Fruit fly (Drosophila melanogaster) whole organism, prepupa: ENCODE measurements around the gene Tbc1d22.

ENCODE experiments used
- Blimp-1 ChIP-seq: fragments of 200-800 bp; sonication (Bioruptor generic); optimal IDR thresholded peaks from 3 replicates; lab custom pipeline; 2017; ENCODE audit warnings: missing biosample characterization, missing genetic modification characterization, mild to moderate bottlenecking, moderate library complexity, missing genetic modification reagents
- CG10669 ChIP-seq: fragments of 200-800 bp; sonication (Bioruptor generic); optimal IDR thresholded peaks from 3 replicates; lab custom pipeline; 2018; ENCODE audit warnings: missing biosample characterization, mild to moderate bottlenecking, missing genetic modification characterization, moderate library complexity
- CG11762 ChIP-seq: fragments of 200-800 bp; sonication (Bioruptor generic); optimal IDR thresholded peaks from 3 replicates; lab custom pipeline; 2016; ENCODE audit warnings: missing biosample characterization, missing genetic modification characterization; ENCODE audit not compliant: insufficient read depth
- CG11902 ChIP-seq: fragments of 200-800 bp; sonication (Bioruptor generic); optimal IDR thresholded peaks from 3 replicates; lab custom pipeline; 2016; ENCODE audit warnings: missing biosample characterization, missing genetic modification characterization
- CG15336 ChIP-seq: fragments of 200-800 bp; sonication (Bioruptor generic); IDR thresholded peaks from 2 replicates; pipeline ENCODE4 v1.3.6; 2022; ENCODE audit warnings: missing biosample characterization, missing genetic modification characterization
- CG1621 ChIP-seq: fragments of 200-800 bp; sonication (Bioruptor generic); optimal IDR thresholded peaks from 3 replicates; lab custom pipeline; 2018; ENCODE audit warnings: missing biosample characterization, mild to moderate bottlenecking, missing genetic modification characterization
- CG31627 ChIP-seq: fragments of 200-800 bp; sonication (Bioruptor generic); optimal IDR thresholded peaks from 3 replicates; lab custom pipeline; 2016; ENCODE audit warnings: missing biosample characterization, missing genetic modification characterization
- CG32006 ChIP-seq: fragments of 200-800 bp; sonication (Bioruptor generic); optimal IDR thresholded peaks from 3 replicates; lab custom pipeline; 2017; ENCODE audit warnings: missing biosample characterization, mild to moderate bottlenecking, missing genetic modification characterization
- CG34406 ChIP-seq: fragments of 200-800 bp; sonication (Bioruptor generic); optimal IDR thresholded peaks from 3 replicates; lab custom pipeline; 2016; ENCODE audit warnings: missing biosample characterization, missing genetic modification characterization
- CG4318 ChIP-seq: fragments of 200-800 bp; sonication (Bioruptor generic); optimal IDR thresholded peaks from 3 replicates; lab custom pipeline; 2017; ENCODE audit warnings: missing biosample characterization, mild to moderate bottlenecking, missing genetic modification characterization
- CG6163 ChIP-seq: fragments of 200-800 bp; sonication (Bioruptor generic); IDR thresholded peaks from 3 replicates; pipeline ENCODE4 v1.3.6; 2022; ENCODE audit warnings: missing biosample characterization, missing genetic modification characterization
- CG6276 ChIP-seq: fragments of 200-800 bp; sonication (Bioruptor generic); optimal IDR thresholded peaks from 2 replicates; lab custom pipeline; 2017; ENCODE audit warnings: missing biosample characterization, mild to moderate bottlenecking, missing genetic modification characterization
- CG6792 ChIP-seq: fragments of 200-800 bp; sonication (Bioruptor generic); optimal IDR thresholded peaks from 3 replicates; lab custom pipeline; 2016; ENCODE audit warnings: missing biosample characterization, missing genetic modification characterization
- CG6808 ChIP-seq: fragments of 200-800 bp; sonication (Bioruptor generic); optimal IDR thresholded peaks from 3 replicates; lab custom pipeline; 2017; ENCODE audit warnings: missing biosample characterization, missing genetic modification characterization, mild to moderate bottlenecking, moderate library complexity, missing genetic modification reagents
- CG6854 ChIP-seq: fragments of 200-800 bp; sonication (Bioruptor generic); optimal IDR thresholded peaks from 2 replicates; lab custom pipeline; 2017; ENCODE audit warnings: missing biosample characterization, mild to moderate bottlenecking, missing genetic modification characterization
- CG7368 ChIP-seq: fragments of 200-800 bp; sonication (Bioruptor generic); optimal IDR thresholded peaks from 3 replicates; lab custom pipeline; 2016; ENCODE audit warnings: missing biosample characterization, missing genetic modification characterization
- CG8119 ChIP-seq: fragments of 200-800 bp; sonication (Bioruptor generic); IDR thresholded peaks from 3 replicates; pipeline ENCODE4 v1.3.6; 2022; ENCODE audit warnings: missing biosample characterization, missing genetic modification characterization
- Eip75B ChIP-seq: fragments of 200-800 bp; sonication (Bioruptor generic); optimal IDR thresholded peaks from 3 replicates; lab custom pipeline; 2016; ENCODE audit warnings: missing biosample characterization, missing genetic modification characterization
- Eip78C ChIP-seq: fragments of 200-800 bp; sonication (Bioruptor generic); peaks from one replicate; lab custom pipeline; 2016; ENCODE audit warnings: missing biosample characterization, missing genetic modification characterization
- Eip93F ChIP-seq: fragments of 200-800 bp; sonication (Bioruptor generic); optimal IDR thresholded peaks from 2 replicates; lab custom pipeline; 2016; ENCODE audit warnings: missing biosample characterization, mild to moderate bottlenecking, missing genetic modification characterization
- Ets21C ChIP-seq: fragments of 200-800 bp; sonication (Bioruptor generic); optimal IDR thresholded peaks from 3 replicates; lab custom pipeline; 2016; ENCODE audit warnings: missing biosample characterization, missing genetic modification characterization
- Gug ChIP-seq: fragments of 200-800 bp; sonication (Bioruptor generic); IDR thresholded peaks from 2 replicates; pipeline ENCODE4 v1.3.6; 2022; ENCODE audit warnings: missing biosample characterization, missing genetic modification characterization
- Hr39 ChIP-seq: fragments of 200-800 bp; sonication (Bioruptor generic); optimal IDR thresholded peaks from 2 replicates; lab custom pipeline; 2016; ENCODE audit warnings: missing biosample characterization, missing genetic modification characterization
- Hr4 ChIP-seq: fragments of 200-800 bp; sonication (Bioruptor generic); optimal IDR thresholded peaks from 3 replicates; lab custom pipeline; 2016; ENCODE audit warnings: missing biosample characterization, missing genetic modification characterization
- Smox ChIP-seq: fragments of 200-800 bp; sonication (Bioruptor generic); optimal IDR thresholded peaks from 3 replicates; lab custom pipeline; 2016; ENCODE audit warnings: missing biosample characterization, missing genetic modification characterization
- Sox102F ChIP-seq: fragments of 200-800 bp; sonication (Bioruptor generic); optimal IDR thresholded peaks from 2 replicates; lab custom pipeline; 2016; ENCODE audit warnings: missing biosample characterization, mild to moderate bottlenecking, missing genetic modification characterization
- Sox15 ChIP-seq: fragments of 200-800 bp; sonication (Bioruptor generic); optimal IDR thresholded peaks from 3 replicates; lab custom pipeline; 2016; ENCODE audit warnings: missing biosample characterization, missing genetic modification characterization
- acj6 ChIP-seq: fragments of 200-800 bp; sonication (Bioruptor generic); optimal IDR thresholded peaks from 3 replicates; lab custom pipeline; 2016; ENCODE audit warnings: missing biosample characterization, missing genetic modification characterization
- cyc ChIP-seq: fragments of 200-800 bp; sonication (Bioruptor generic); optimal IDR thresholded peaks from 3 replicates; lab custom pipeline; 2016; ENCODE audit warnings: missing biosample characterization, missing genetic modification characterization
- eg ChIP-seq: fragments of 200-800 bp; sonication (Bioruptor generic); IDR thresholded peaks from 3 replicates; pipeline ENCODE4 v1.3.6; 2022; ENCODE audit warnings: missing biosample characterization, missing genetic modification characterization
- esn ChIP-seq: fragments of 200-800 bp; sonication (Bioruptor generic); optimal IDR thresholded peaks from 2 replicates; lab custom pipeline; 2016; ENCODE audit warnings: missing biosample characterization, mild to moderate bottlenecking, missing genetic modification characterization, moderate library complexity
- lz ChIP-seq: fragments of 200-800 bp; sonication (Bioruptor generic); optimal IDR thresholded peaks from 3 replicates; lab custom pipeline; 2016; ENCODE audit warnings: missing biosample characterization, missing genetic modification characterization
- ss ChIP-seq, 2 experiments: fragments of 200-800 bp; sonication (Bioruptor generic); optimal IDR thresholded peaks; 2 replicates in 1 of 2; 3 replicates in 1 of 2; lab custom pipeline; 2017 to 2018; ENCODE audit warnings: mild to moderate bottlenecking in 2 of 2, missing biosample characterization in 2 of 2, missing genetic modification characterization in 2 of 2, moderate library complexity in 1 of 2

The Tbc1d22 gene

dm6 chr3R:21092829-21093228 lies 9.2 kb upstream of the Tbc1d22 start:
- no peak for TF ChIP-seq Eip93F
- peak; percentile 10 for TF ChIP-seq Eip75B
- TF ChIP-seq Smox (GFP tag; lab: Kevin White, UChicago): no peak
- peak; percentile 9 for TF ChIP-seq Hr39
- TF ChIP-seq CG32006 (GFP tag; lab: Kevin White, UChicago): peak; percentile 44
- TF ChIP-seq Hr4 (GFP tag; lab: Kevin White, UChicago): peak; percentile 32
- TF ChIP-seq CG15336 (GFP tag; lab: Robert Waterston, UW): 0 out of 2 replicates have a peak, but pooled peaks have one; percentile 32
- peak; percentile 24; the same call in 1 of the 3 replicates for TF ChIP-seq CG8119 (GFP tag; lab: Robert Waterston, UW)
- no peak for TF ChIP-seq CG10669 (GFP tag; lab: Kevin White, UChicago)
- no peak for TF ChIP-seq CG6808 (GFP tag; lab: Kevin White, UChicago)

dm6 chr3R:21094292-21094691 lies 7.7 kb upstream of the Tbc1d22 start:
- no peak for TF ChIP-seq Sox15 (GFP tag; lab: Kevin White, UChicago)
- peak; percentile 92 for TF ChIP-seq Blimp-1 (GFP tag; lab: Kevin White, UChicago)

dm6 chr3R:21096532-21097143 lies 5.4 kb upstream of the Tbc1d22 start:
- peak; percentile 39; the same call in 1 of the 2 replicates for TF ChIP-seq CG15336 (GFP tag; lab: Robert Waterston, UW)
- TF ChIP-seq Blimp-1 (GFP tag; lab: Kevin White, UChicago): peak; percentile 28
- no peak for TF ChIP-seq CG6163 (GFP tag; lab: Robert Waterston, UW)
- no peak for TF ChIP-seq Ets21C (GFP tag; lab: Kevin White, UChicago)
- TF ChIP-seq ss (GFP tag; optimal IDR thresholded peaks at IDR 0.05; lab: Kevin White, UChicago): peak in 1 of 2 experiments; percentile 28
- TF ChIP-seq CG34406 (GFP tag; lab: Kevin White, UChicago): no peak
- no peak for TF ChIP-seq lz (GFP tag; lab: Kevin White, UChicago)
- no peak for TF ChIP-seq CG7368
- peak; percentile 29 for TF ChIP-seq CG6854 (GFP tag; lab: Kevin White, UChicago)
- TF ChIP-seq acj6 (GFP tag; lab: Kevin White, UChicago): no peak
- peak; percentile 2 for TF ChIP-seq Eip78C (GFP tag; lab: Kevin White, UChicago)
- TF ChIP-seq CG31627 (GFP tag; lab: Kevin White, UChicago): no peak
- no peak for TF ChIP-seq Sox102F (GFP tag; lab: Kevin White, UChicago)
- TF ChIP-seq esn (GFP tag; lab: Kevin White, UChicago): no peak
- TF ChIP-seq Gug (GFP tag; lab: Robert Waterston, UW): no peak
- TF ChIP-seq Eip75B: no peak

- no peak for TF ChIP-seq lz (GFP tag; lab: Kevin White, UChicago)
- TF ChIP-seq CG4318 (GFP tag; lab: Kevin White, UChicago): no peak
- no peak for TF ChIP-seq CG6854 (GFP tag; lab: Kevin White, UChicago)
- TF ChIP-seq CG34406 (GFP tag; lab: Kevin White, UChicago): no peak
- no peak for TF ChIP-seq CG11762 (GFP tag; lab: Kevin White, UChicago)
- TF ChIP-seq Blimp-1 (GFP tag; lab: Kevin White, UChicago): no peak
- TF ChIP-seq CG6808 (GFP tag; lab: Kevin White, UChicago): no peak
- no peak for TF ChIP-seq esn (GFP tag; lab: Kevin White, UChicago)
- TF ChIP-seq Eip75B: no peak
- TF ChIP-seq CG6792 (GFP tag; lab: Kevin White, UChicago): no peak
- TF ChIP-seq CG11902 (GFP tag; lab: Kevin White, UChicago): no peak
- no peak for TF ChIP-seq eg (GFP tag; lab: Robert Waterston, UW)
- no peak for TF ChIP-seq Smox (GFP tag; lab: Kevin White, UChicago)
- no peak for TF ChIP-seq CG31627 (GFP tag; lab: Kevin White, UChicago)
- no peak for TF ChIP-seq cyc (GFP tag; lab: Kevin White, UChicago)
- no peak for TF ChIP-seq CG1621
- TF ChIP-seq CG6276 (GFP tag; lab: Kevin White, UChicago): no peak
- TF ChIP-seq CG7368: no peak
These were observed 4.8 kb upstream of the Tbc1d22 start for dm6 chr3R:21097160-21097559.
